Worm (Caenorhabditis elegans) whole organism, early embryonic: ENCODE results near the gene C28H8.3.

Experiments used
- B0310.2 ChIP-seq: sonication (generic microtip); optimal IDR thresholded peaks from 2 replicates; lab custom pipeline; 2016; ENCODE audit warnings: mild to moderate bottlenecking, missing genetic modification characterization, missing compliant biosample characterization
- aly-1 ChIP-seq: sonication (generic microtip); optimal IDR thresholded peaks from 2 replicates; lab custom pipeline; 2016; ENCODE audit warnings: missing genetic modification characterization, missing compliant biosample characterization
- ama-1 ChIP-seq: fragments of 150-350 bp; optimal IDR thresholded peaks from 2 replicates; lab custom pipeline; 2014
- ceh-13 ChIP-seq: fragments of 200-800 bp; sonication (Bioruptor generic); optimal IDR thresholded peaks from 2 replicates; lab custom pipeline; 2018; ENCODE audit warnings: mild to moderate bottlenecking, missing genetic modification characterization, missing compliant biosample characterization
- ceh-36 ChIP-seq: sonication (generic microtip); optimal IDR thresholded peaks from 2 replicates; lab custom pipeline; 2016; ENCODE audit warnings: missing genetic modification characterization, inconsistent platforms, missing compliant biosample characterization
- flt-1 ChIP-seq: fragments of 200-800 bp; sonication (Bioruptor generic); IDR thresholded peaks from 2 replicates; pipeline ENCODE4 v1.3.6; 2022; ENCODE audit warnings: missing genetic modification characterization, missing compliant biosample characterization
- hmg-4 ChIP-seq: fragments of 200-800 bp; sonication (Bioruptor generic); optimal IDR thresholded peaks from 2 replicates; lab custom pipeline; 2018; ENCODE audit warnings: mild to moderate bottlenecking, missing genetic modification characterization, missing compliant biosample characterization
- hnd-1 ChIP-seq: sonication (generic microtip); optimal IDR thresholded peaks from 2 replicates; lab custom pipeline; 2016; ENCODE audit warnings: missing genetic modification characterization, missing compliant biosample characterization
- pes-1 ChIP-seq: fragments of 200-800 bp; sonication (Bioruptor generic); IDR thresholded peaks from 2 replicates; pipeline ENCODE4 v1.3.6; 2022; ENCODE audit warnings: missing genetic modification reagents, missing genetic modification characterization, missing compliant biosample characterization
- scrt-1 ChIP-seq: fragments of 200-800 bp; sonication (Bioruptor generic); IDR thresholded peaks from 2 replicates; pipeline ENCODE4 v1.3.6; 2022; ENCODE audit warnings: missing genetic modification characterization, missing compliant biosample characterization
- sea-1 ChIP-seq: fragments of 200-800 bp; sonication (Bioruptor generic); conservative IDR thresholded peaks from 2 replicates; pipeline ENCODE4 v1.3.6; 2022; ENCODE audit warnings: missing genetic modification characterization, missing compliant biosample characterization
- tbx-11 ChIP-seq: fragments of 200-800 bp; sonication (Bioruptor generic); IDR thresholded peaks from 2 replicates; pipeline ENCODE4 v1.3.6; 2022; ENCODE audit warnings: missing genetic modification characterization, missing compliant biosample characterization
- tbx-37 ChIP-seq: fragments of 200-800 bp; sonication (Bioruptor generic); conservative IDR thresholded peaks from 2 replicates; pipeline ENCODE4 v1.3.6; 2022; ENCODE audit warnings: missing genetic modification reagents, missing genetic modification characterization, missing compliant biosample characterization
- tra-4 ChIP-seq: sonication (generic microtip); optimal IDR thresholded peaks from 2 replicates; lab custom pipeline; 2017; ENCODE audit warnings: missing genetic modification characterization, missing compliant biosample characterization

DNA sequence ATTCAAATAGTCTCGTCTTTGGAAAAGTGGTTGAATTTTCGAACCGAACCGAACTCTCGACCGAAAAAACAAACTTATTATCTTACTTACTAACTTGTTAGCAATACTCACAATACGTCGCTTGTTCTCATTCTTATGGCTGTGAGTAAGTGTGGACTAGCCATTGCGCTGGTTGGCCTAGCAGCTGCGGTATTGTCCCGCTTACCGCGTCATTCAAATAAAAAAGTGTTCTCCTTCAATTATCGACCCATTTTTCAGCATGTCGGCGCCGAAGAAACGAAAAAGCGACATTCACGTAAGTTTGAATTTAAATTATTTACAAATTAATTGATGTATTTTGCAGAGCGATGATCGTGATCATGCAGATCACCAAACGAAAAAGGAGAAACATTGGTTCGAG, 50.5 kb downstream of the C28H8.3 start:
- TF ChIP-seq sea-1 (GFP tag; lab: Robert Waterston, UW) (no peak), ama-1 (no peak), pes-1 (GFP tag; lab: Robert Waterston, UW) (no peak), ceh-13 (GFP tag; lab: Kevin White, UChicago) (no peak), tbx-37 (GFP tag; lab: Robert Waterston, UW) (no peak), aly-1 (tag; lab: Kevin White, UChicago) (no peak), tra-4 (no peak), scrt-1 (GFP tag; lab: Robert Waterston, UW) (no peak), flt-1 (GFP tag; lab: Robert Waterston, UW) (no peak), tbx-11 (GFP tag; lab: Robert Waterston, UW) (no peak), B0310.2 (tag; lab: Kevin White, UChicago) (no peak), hnd-1 (tag; lab: Kevin White, UChicago) (no peak), hmg-4 (GFP tag; lab: Kevin White, UChicago) (no peak), ceh-36 (tag; lab: Kevin White, UChicago) (no peak)
